Fruit fly (Drosophila melanogaster) S2 (cell line): ENCODE results near the gene Mul1.

Experiments
- CG8478 ChIP-seq: fragments of >200 bp; optimal IDR thresholded peaks from 2 replicates; lab custom pipeline; 2018
- CTCF ChIP-seq, 2 experiments: fragments of >200 bp; optimal IDR thresholded peaks; 2 replicates each; lab custom pipeline; 2018

dm6 chr3L:4049082-4049481, 27.8 kb downstream of the Mul1 start:
- no peak for TF ChIP-seq CG8478 (lab: Kevin White, UChicago)
- no peak for TF ChIP-seq CTCF (optimal IDR thresholded peaks at IDR 0.05; lab: Kevin White, UChicago)
